Worm (Caenorhabditis elegans) whole organism, L3 larva: ENCODE measurements around the gene C08E8.4.

Experiments
- ceh-82 ChIP-seq: fragments of 150-350 bp; optimal IDR thresholded peaks from 2 replicates; lab custom pipeline; 2014; ENCODE audit warnings: missing biosample characterization, missing genetic modification characterization
- elt-2 ChIP-seq: sonication (generic microtip); optimal IDR thresholded peaks from 2 replicates; lab custom pipeline; 2016; ENCODE audit warnings: missing genetic modification reagents, mild to moderate bottlenecking, missing genetic modification characterization, missing compliant biosample characterization
- hmg-11 ChIP-seq: sonication (generic microtip); optimal IDR thresholded peaks from 2 replicates; lab custom pipeline; 2016; ENCODE audit warnings: missing genetic modification characterization, missing compliant biosample characterization
- lin-15B ChIP-seq: fragments of 150-350 bp; optimal IDR thresholded peaks from 2 replicates; lab custom pipeline; 2014; ENCODE audit warnings: missing biosample characterization, missing genetic modification characterization
- mml-1 ChIP-seq: fragments of 150-350 bp; sonication (generic microtip); optimal IDR thresholded peaks from 3 replicates; lab custom pipeline; 2014; ENCODE audit warnings: missing biosample characterization, missing genetic modification characterization
- nhr-11 ChIP-seq: fragments of 150-350 bp; optimal IDR thresholded peaks from 2 replicates; lab custom pipeline; 2014; ENCODE audit warnings: missing biosample characterization, missing genetic modification characterization
- nhr-23 ChIP-seq: fragments of 150-350 bp; optimal IDR thresholded peaks from 2 replicates; lab custom pipeline; 2014; ENCODE audit warnings: missing biosample characterization, missing genetic modification reagents, missing genetic modification characterization
- nhr-237 ChIP-seq: fragments of 150-350 bp; optimal IDR thresholded peaks from 2 replicates; lab custom pipeline; 2014; ENCODE audit warnings: missing biosample characterization, missing genetic modification characterization
- unc-62 ChIP-seq: fragments of 150-350 bp; sonication (generic microtip); optimal IDR thresholded peaks from 4 replicates; lab custom pipeline; 2014; ENCODE audit warnings: missing biosample characterization, missing genetic modification reagents, missing genetic modification characterization
- zag-1 ChIP-seq: fragments of 150-350 bp; optimal IDR thresholded peaks from 2 replicates; lab custom pipeline; 2014; ENCODE audit warnings: missing biosample characterization, missing genetic modification characterization
- ztf-11 ChIP-seq: fragments of 150-350 bp; optimal IDR thresholded peaks from 2 replicates; lab custom pipeline; 2014; ENCODE audit warnings: missing biosample characterization, missing genetic modification characterization

DNA sequence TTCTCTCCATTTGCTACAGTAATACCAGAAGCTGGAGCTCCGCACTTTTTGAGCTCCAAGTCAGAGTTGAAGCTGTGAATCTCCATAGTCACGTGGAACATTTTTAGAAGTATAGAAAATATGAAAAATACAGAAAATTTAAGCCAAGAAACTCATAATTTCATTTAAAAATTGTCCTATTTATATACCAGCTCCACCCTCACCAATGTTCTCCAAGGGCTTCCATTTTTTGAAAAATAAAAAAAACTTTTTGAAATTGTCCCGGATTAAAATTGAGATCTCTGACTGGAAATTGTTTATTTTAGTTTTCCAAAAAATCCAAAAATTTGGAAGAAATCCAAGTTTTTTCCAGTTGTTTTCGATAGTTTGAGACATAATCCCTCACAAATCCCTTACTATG lies 11.8 kb upstream of the C08E8.4 start, which contains the start of gene C08E8.5:
- TF ChIP-seq ceh-82 (tag; lab: Kevin White, UChicago), result no peak
- TF ChIP-seq elt-2 (tag; lab: Kevin White, UChicago), result no peak
- no peak for TF ChIP-seq ztf-11 (tag; lab: Kevin White, UChicago)
- no peak for TF ChIP-seq zag-1 (tag; lab: Kevin White, UChicago)
- no peak for TF ChIP-seq nhr-23 (tag; lab: Kevin White, UChicago)
- TF ChIP-seq hmg-11 (tag; lab: Kevin White, UChicago), result no peak
- TF ChIP-seq unc-62 (GFP tag; lab: Kevin White, UChicago), result no peak
- TF ChIP-seq lin-15B (tag; lab: Kevin White, UChicago), result no peak
- no peak for TF ChIP-seq nhr-11 (tag; lab: Kevin White, UChicago)
- no peak for TF ChIP-seq mml-1 (tag; lab: Kevin White, UChicago)
- TF ChIP-seq nhr-237, result no peak
